Fruit fly (Drosophila melanogaster): Measurements from ENCODE around the gene CHKov2.

CHKov2 gene

DNA sequence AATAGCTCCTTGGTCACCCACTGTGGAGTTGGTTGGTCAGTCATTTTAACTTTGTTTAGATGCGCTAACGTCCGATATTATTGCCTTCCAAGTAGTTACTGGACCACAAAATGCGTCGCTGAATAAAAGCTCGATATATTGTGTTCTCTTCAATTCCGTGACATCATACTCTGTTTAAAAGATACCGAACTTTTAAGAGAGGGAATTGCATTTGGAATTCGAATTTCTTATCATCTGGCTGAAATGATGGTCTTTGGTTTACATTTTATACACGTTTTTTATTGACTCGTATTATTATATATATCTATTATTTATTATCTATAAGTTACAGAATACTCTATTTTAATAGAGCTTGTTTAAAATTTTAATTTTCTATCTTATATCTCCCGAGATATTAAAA lies at the start of gene CHKov2:
TSS of gene CHKov2 (minus strand) at position 101 of the 400 bp plus-strand sequence.
- TF ChIP-seq CG8319 (GFP tag; optimal IDR thresholded peaks at IDR 0.05) (no peak), Gug (GFP tag; IDR thresholded peaks at IDR 0.05) (no peak), Eip78C (GFP tag) (no peak), CG11902 (GFP tag; optimal IDR thresholded peaks at IDR 0.05) (no peak), Eip93F (GFP tag; optimal IDR thresholded peaks at IDR 0.05) (no peak), CG3919 (GFP tag; optimal IDR thresholded peaks at IDR 0.05) (no peak)

DNA sequence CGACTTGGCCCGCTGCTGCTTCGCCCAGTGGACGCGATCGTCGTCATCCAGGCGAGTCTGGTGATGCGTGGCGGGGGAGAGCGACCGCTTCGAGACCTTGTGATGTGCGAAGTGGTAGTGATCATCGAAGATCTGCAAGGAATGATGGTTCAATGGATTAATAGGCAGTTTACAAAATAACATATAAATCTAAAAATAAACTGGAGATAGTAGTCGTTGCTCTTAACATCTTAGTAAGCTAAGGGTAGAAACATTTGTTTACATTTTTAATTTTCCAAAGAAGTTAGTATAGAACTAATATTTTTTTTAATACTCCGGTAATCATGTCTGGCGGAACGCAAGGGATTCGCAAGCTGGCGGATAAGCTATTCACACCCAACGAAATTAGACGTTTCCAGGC lies 27.0 kb upstream of the CHKov2 start, which contains the start of gene ND-49L:
TSS of gene ND-49L (plus strand) at position 301 of the 400 bp plus-strand sequence.
- no peak for TF ChIP-seq salr (GFP tag; optimal IDR thresholded peaks at IDR 0.05)

DNA sequence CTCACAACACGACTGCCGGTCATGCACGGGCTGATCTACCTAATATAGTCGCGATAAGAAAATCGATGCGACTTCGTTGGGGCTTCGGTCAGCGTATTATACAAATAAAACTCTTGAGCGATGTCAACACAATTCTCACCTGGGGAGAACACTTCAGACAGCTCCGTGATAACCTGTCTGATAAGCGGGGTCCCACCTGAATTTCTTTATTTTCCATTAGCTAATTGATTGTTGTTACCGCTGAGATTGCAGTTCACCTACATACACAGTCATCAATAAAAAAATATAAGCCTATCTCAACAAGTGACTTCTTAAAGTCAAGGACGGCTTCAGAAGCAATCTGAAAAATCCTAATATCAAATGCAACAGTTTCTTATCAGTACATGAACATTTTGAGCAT lies 15.9 kb upstream of the CHKov2 start, which contains the start of gene tobi:
TSS of gene tobi (minus strand) at position 23 of the 400 bp plus-strand sequence.
- TF ChIP-seq spab (GFP tag; optimal IDR thresholded peaks at IDR 0.05), result no peak
- TF ChIP-seq CG32006 (GFP tag; optimal IDR thresholded peaks at IDR 0.05), result no peak
- no peak for TF ChIP-seq pdm3 (GFP tag; optimal IDR thresholded peaks at IDR 0.05)
- no peak for TF ChIP-seq Ets21C (GFP tag; optimal IDR thresholded peaks at IDR 0.05)
- no peak for TF ChIP-seq CG8632 (GFP tag; optimal IDR thresholded peaks at IDR 0.05)
- TF ChIP-seq CG34406 (GFP tag; optimal IDR thresholded peaks at IDR 0.05), result no peak
- no peak for TF ChIP-seq eg (GFP tag; IDR thresholded peaks at IDR 0.05)
- TF ChIP-seq fkh (GFP tag; optimal IDR thresholded peaks at IDR 0.05), result no peak
- TF ChIP-seq CG16779 (tag; optimal IDR thresholded peaks at IDR 0.05), result no peak
- TF ChIP-seq cyc (GFP tag; optimal IDR thresholded peaks at IDR 0.05), result no peak
- TF ChIP-seq CG10669 (GFP tag; optimal IDR thresholded peaks at IDR 0.05), result no peak
- TF ChIP-seq Gug (GFP tag; IDR thresholded peaks at IDR 0.05), result no peak
- no peak for TF ChIP-seq CG3032 (tag; optimal IDR thresholded peaks at IDR 0.05)
- TF ChIP-seq CG31627 (GFP tag; optimal IDR thresholded peaks at IDR 0.05), result no peak
- no peak for TF ChIP-seq Met (GFP tag; optimal IDR thresholded peaks at IDR 0.05)
- no peak for TF ChIP-seq Eip75B (GFP tag; optimal IDR thresholded peaks at IDR 0.05)
- TF ChIP-seq CG8119 (GFP tag; IDR thresholded peaks at IDR 0.05), result no peak
- TF ChIP-seq Eip93F (GFP tag; optimal IDR thresholded peaks at IDR 0.05), result no peak

DNA sequence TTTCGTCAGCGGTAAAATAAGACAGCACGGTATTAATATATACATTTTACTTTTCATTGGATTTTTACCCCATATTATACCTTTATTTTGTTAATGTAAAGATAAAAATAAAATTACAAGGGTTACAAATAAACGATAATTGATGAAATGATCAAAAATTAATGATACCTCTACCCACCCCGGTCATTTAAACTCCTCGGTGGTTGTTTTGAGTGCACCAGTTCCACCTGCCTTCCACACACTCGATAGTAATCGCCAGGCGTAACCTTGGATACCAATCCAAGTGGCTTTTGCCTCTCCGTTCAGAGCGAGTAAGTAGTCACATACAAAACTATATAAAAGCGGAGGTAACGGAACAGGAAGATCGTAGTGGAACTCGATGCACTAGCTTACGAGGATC lies 8.9 kb upstream of the CHKov2 start, which contains the start of gene rha:
TSS of gene rha (plus strand) at position 301 of the 400 bp plus-strand sequence.
- TF ChIP-seq CG6163 (GFP tag; IDR thresholded peaks at IDR 0.05) (no peak), vri (GFP tag; optimal IDR thresholded peaks at IDR 0.05) (no peak), dsx (GFP tag; optimal IDR thresholded peaks at IDR 0.05; ENCODE audit: poor library complexity, severe bottlenecking) (no peak), Lpt (GFP tag; optimal IDR thresholded peaks at IDR 0.05) (no peak), CG9139 (GFP tag; optimal IDR thresholded peaks at IDR 0.05) (no peak), CG8319 (GFP tag; optimal IDR thresholded peaks at IDR 0.05) (no peak), CG10631 (GFP tag; optimal IDR thresholded peaks at IDR 0.05) (no peak), CG11902 (GFP tag; optimal IDR thresholded peaks at IDR 0.05) (no peak), CG32006 (GFP tag; optimal IDR thresholded peaks at IDR 0.05) (no peak), Met (GFP tag; optimal IDR thresholded peaks at IDR 0.05) (no peak), spab (GFP tag; optimal IDR thresholded peaks at IDR 0.05) (no peak), Sox102F (GFP tag; optimal IDR thresholded peaks at IDR 0.05) (no peak), CG34406 (GFP tag; optimal IDR thresholded peaks at IDR 0.05) (no peak), Sox15 (GFP tag; optimal IDR thresholded peaks at IDR 0.05) (no peak)

- TF ChIP-seq dsx (GFP tag; optimal IDR thresholded peaks at IDR 0.05; ENCODE audit: poor library complexity, severe bottlenecking) (no peak), CG9139 (GFP tag; optimal IDR thresholded peaks at IDR 0.05) (no peak), CG32006 (GFP tag; optimal IDR thresholded peaks at IDR 0.05) (no peak), topi (GFP tag; optimal IDR thresholded peaks at IDR 0.05) (no peak)
Observed at dm6 chr3R:25335065-25335464, 4.1 kb upstream of the CHKov2 start, which contains the start of the genes CG10669 and CG11902. Gene CG10669 (minus strand): TSS chr3R:25335243. Gene CG11902 (plus strand): TSS chr3R:25335257.

All from whole organism, prepupa.